Worm (Caenorhabditis elegans) whole organism, L4 larva: ENCODE data around the gene fbxl-3.

ENCODE experiments used
- F26F4.8 ChIP-seq: fragments of 200-800 bp; sonication (Bioruptor generic); conservative IDR thresholded peaks from 2 replicates; pipeline ENCODE4 v1.3.6; 2022; ENCODE audit warnings: missing genetic modification characterization, missing compliant biosample characterization
- F44E2.7 ChIP-seq: fragments of 200-800 bp; sonication (Bioruptor generic); IDR thresholded peaks from 2 replicates; pipeline ENCODE4 v2.1.2; 2022; ENCODE audit warnings: missing genetic modification characterization, missing compliant biosample characterization
- F49E8.2 ChIP-seq: sonication (generic microtip); optimal IDR thresholded peaks from 2 replicates; lab custom pipeline; 2016; ENCODE audit warnings: missing compliant biosample characterization, mild to moderate bottlenecking, missing genetic modification characterization, borderline replicate concordance
- T20F7.1 ChIP-seq: fragments of 200-800 bp; sonication (Bioruptor generic); optimal IDR thresholded peaks from 2 replicates; lab custom pipeline; 2018; ENCODE audit warnings: mild to moderate bottlenecking, missing genetic modification characterization, missing compliant biosample characterization
- Y48G9A.11 ChIP-seq: fragments of 200-800 bp; sonication (Bioruptor generic); IDR thresholded peaks from 2 replicates; pipeline ENCODE4 v1.3.6; 2022; ENCODE audit warnings: missing genetic modification reagents, missing genetic modification characterization, missing compliant biosample characterization
- Y75B8A.6 ChIP-seq: fragments of 200-800 bp; sonication (Bioruptor generic); IDR thresholded peaks from 2 replicates; pipeline ENCODE4 v1.3.6; 2022; ENCODE audit warnings: missing genetic modification reagents, missing genetic modification characterization, missing compliant biosample characterization
- aha-1 ChIP-seq: fragments of 150-350 bp; peaks from one replicate; lab custom pipeline; 2014; ENCODE audit warnings: missing biosample characterization, missing genetic modification characterization
- ama-1 ChIP-seq: fragments of 150-350 bp; optimal IDR thresholded peaks from 2 replicates; lab custom pipeline; 2014; ENCODE audit warnings: inconsistent platforms, mixed read lengths
- arid-1 ChIP-seq: fragments of 200-800 bp; sonication (Bioruptor generic); conservative IDR thresholded peaks from 2 replicates; pipeline ENCODE4 v1.3.6; 2022; ENCODE audit warnings: missing genetic modification reagents, missing genetic modification characterization, missing compliant biosample characterization
- ceh-32 ChIP-seq: sonication (generic microtip); optimal IDR thresholded peaks from 2 replicates; lab custom pipeline; 2016; ENCODE audit warnings: mild to moderate bottlenecking, missing genetic modification characterization, missing compliant biosample characterization; ENCODE audit not compliant: poor library complexity
- daf-16 ChIP-seq, 3 experiments: sonication (generic microtip); optimal IDR thresholded peaks; 2 replicates each; lab custom pipeline; 2016 to 2017; ENCODE audit warnings: missing genetic modification characterization in 3 of 3, missing genetic modification reagents in 3 of 3, mild to moderate bottlenecking in 2 of 3, missing compliant biosample characterization in 2 of 3, missing biosample characterization in 1 of 3, moderate library complexity in 1 of 3
- dmd-8 ChIP-seq: fragments of 200-800 bp; sonication (Bioruptor generic); IDR thresholded peaks from 2 replicates; pipeline ENCODE4 v1.3.6; 2022; ENCODE audit warnings: missing genetic modification characterization, missing compliant biosample characterization
- egl-27 ChIP-seq: sonication (generic microtip); optimal IDR thresholded peaks from 3 replicates; lab custom pipeline; 2017; ENCODE audit warnings: missing biosample characterization, missing genetic modification reagents, missing genetic modification characterization
- fkh-10 ChIP-seq: fragments of 150-350 bp; optimal IDR thresholded peaks from 2 replicates; lab custom pipeline; 2014; ENCODE audit warnings: missing biosample characterization, missing genetic modification reagents, missing genetic modification characterization
- fos-1 ChIP-seq: fragments of 150-350 bp; optimal IDR thresholded peaks from 2 replicates; lab custom pipeline; 2014; ENCODE audit warnings: missing biosample characterization, missing genetic modification characterization
- hlh-11 ChIP-seq: fragments of 200-800 bp; sonication (Bioruptor generic); optimal IDR thresholded peaks from 2 replicates; lab custom pipeline; 2018; ENCODE audit warnings: mild to moderate bottlenecking, missing genetic modification characterization, missing compliant biosample characterization
- hlh-30 ChIP-seq: sonication (generic microtip); optimal IDR thresholded peaks from 2 replicates; lab custom pipeline; 2017; ENCODE audit warnings: antibody characterized with exemption, mild to moderate bottlenecking, missing genetic modification characterization, missing compliant biosample characterization; ENCODE audit not compliant: insufficient read depth
- hmg-1.1 ChIP-seq: fragments of 200-800 bp; sonication (Bioruptor generic); IDR thresholded peaks from 2 replicates; pipeline ENCODE4 v1.3.6; 2022; ENCODE audit warnings: missing genetic modification reagents, missing genetic modification characterization, missing compliant biosample characterization
- jun-1 ChIP-seq: fragments of 150-350 bp; optimal IDR thresholded peaks from 2 replicates; lab custom pipeline; 2014; ENCODE audit warnings: missing biosample characterization, missing genetic modification reagents, missing genetic modification characterization
- lim-7 ChIP-seq: fragments of 200-800 bp; sonication (Bioruptor generic); IDR thresholded peaks from 2 replicates; pipeline ENCODE4 v1.3.6; 2022; ENCODE audit warnings: missing genetic modification characterization, missing compliant biosample characterization
- lin-1 ChIP-seq: fragments of 200-800 bp; sonication (Bioruptor generic); IDR thresholded peaks from 2 replicates; pipeline ENCODE4 v1.3.6; 2022; ENCODE audit warnings: missing genetic modification reagents, missing genetic modification characterization, missing compliant biosample characterization
- lin-13 ChIP-seq: fragments of 150-350 bp; optimal IDR thresholded peaks from 2 replicates; lab custom pipeline; 2014; ENCODE audit warnings: missing biosample characterization, missing genetic modification reagents, missing genetic modification characterization
- lin-15B ChIP-seq: fragments of 150-350 bp; sonication (generic microtip); optimal IDR thresholded peaks from 3 replicates; lab custom pipeline; 2014; ENCODE audit warnings: missing biosample characterization, missing genetic modification characterization
- lin-38 ChIP-seq: fragments of 200-800 bp; sonication (Bioruptor generic); IDR thresholded peaks from 2 replicates; pipeline ENCODE4 v1.3.6; 2022; ENCODE audit warnings: missing genetic modification reagents, missing genetic modification characterization, missing compliant biosample characterization
- lin-39 ChIP-seq: fragments of 150-350 bp; optimal IDR thresholded peaks from 2 replicates; lab custom pipeline; 2014; ENCODE audit warnings: missing biosample characterization, missing genetic modification reagents, missing genetic modification characterization
- lsy-2 ChIP-seq, 2 experiments: fragments of 150-350 bp in 1 of 2; sonication (generic microtip) in 1 of 2; optimal IDR thresholded peaks; 2 replicates each; lab custom pipeline; 2014 to 2017; ENCODE audit warnings: missing biosample characterization in 2 of 2, missing genetic modification characterization in 2 of 2
- madf-5 ChIP-seq, 2 experiments: fragments of 200-800 bp; sonication (Bioruptor generic); IDR thresholded peaks; 2 replicates each; pipeline ENCODE4 v1.3.6; 2022; ENCODE audit warnings: missing compliant biosample characterization in 2 of 2, missing genetic modification characterization in 2 of 2
- mdl-1 ChIP-seq, 2 experiments: fragments of 150-350 bp in 1 of 2; sonication (generic microtip) in 1 of 2; optimal IDR thresholded peaks; 2 replicates each; lab custom pipeline; 2014 to 2017; ENCODE audit warnings: missing biosample characterization in 2 of 2, missing genetic modification characterization in 2 of 2
- mdt-29 ChIP-seq: fragments of 200-800 bp; sonication (Bioruptor generic); IDR thresholded peaks from 2 replicates; pipeline ENCODE4 v1.3.6; 2022; ENCODE audit warnings: missing genetic modification reagents, missing genetic modification characterization, missing compliant biosample characterization
- mxl-2 ChIP-seq: fragments of 200-800 bp; sonication (Bioruptor generic); conservative IDR thresholded peaks from 2 replicates; pipeline ENCODE4 v1.3.6; 2022; ENCODE audit warnings: missing genetic modification reagents, missing genetic modification characterization, missing compliant biosample characterization
- nhr-10 ChIP-seq: fragments of 150-350 bp; optimal IDR thresholded peaks from 2 replicates; lab custom pipeline; 2014; ENCODE audit warnings: missing biosample characterization, missing genetic modification characterization
- nhr-102 ChIP-seq: sonication (generic microtip); optimal IDR thresholded peaks from 2 replicates; lab custom pipeline; 2016; ENCODE audit warnings: mild to moderate bottlenecking, missing genetic modification characterization, moderate library complexity, missing compliant biosample characterization
- nhr-11 ChIP-seq: fragments of 150-350 bp; optimal IDR thresholded peaks from 2 replicates; lab custom pipeline; 2014; ENCODE audit warnings: missing biosample characterization, missing genetic modification characterization
- nhr-111 ChIP-seq: fragments of 200-800 bp; sonication (Bioruptor generic); optimal IDR thresholded peaks from 2 replicates; lab custom pipeline; 2018; ENCODE audit warnings: mild to moderate bottlenecking, missing genetic modification characterization, missing compliant biosample characterization
- nhr-28 ChIP-seq: fragments of 150-350 bp; optimal IDR thresholded peaks from 2 replicates; lab custom pipeline; 2014; ENCODE audit warnings: missing biosample characterization, missing genetic modification characterization
- nhr-6 ChIP-seq: fragments of 150-350 bp; optimal IDR thresholded peaks from 2 replicates; lab custom pipeline; 2014; ENCODE audit warnings: missing biosample characterization, missing genetic modification characterization
- nhr-76 ChIP-seq: fragments of 150-350 bp; optimal IDR thresholded peaks from 2 replicates; lab custom pipeline; 2014; ENCODE audit warnings: missing biosample characterization, missing genetic modification characterization
- snpc-4 ChIP-seq: fragments of 150-350 bp; optimal IDR thresholded peaks from 2 replicates; lab custom pipeline; 2014; ENCODE audit warnings: missing biosample characterization, missing genetic modification characterization
- tag-97 ChIP-seq: fragments of 200-800 bp; sonication (Bioruptor generic); IDR thresholded peaks from 2 replicates; pipeline ENCODE4 v1.3.6; 2022; ENCODE audit warnings: missing genetic modification characterization, missing compliant biosample characterization
- unc-130 ChIP-seq: sonication (generic microtip); optimal IDR thresholded peaks from 2 replicates; lab custom pipeline; 2016; ENCODE audit warnings: missing genetic modification reagents, missing genetic modification characterization, missing compliant biosample characterization
- unc-39 ChIP-seq: sonication (generic microtip); optimal IDR thresholded peaks from 2 replicates; lab custom pipeline; 2017; ENCODE audit warnings: missing biosample characterization, missing genetic modification characterization
- unc-62 ChIP-seq, 3 experiments: fragments of 150-350 bp in 1 of 3; sonication (generic microtip); optimal IDR thresholded peaks in 2 of 3; peaks in 1 of 3; 1 replicate in 1 of 3; 2 replicates in 2 of 3; lab custom pipeline; 2014 to 2017; ENCODE audit warnings: missing biosample characterization in 3 of 3, missing genetic modification characterization in 3 of 3, missing genetic modification reagents in 3 of 3, missing genotype in 1 of 3
- zag-1 ChIP-seq: fragments of 150-350 bp; optimal IDR thresholded peaks from 2 replicates; lab custom pipeline; 2014; ENCODE audit warnings: missing biosample characterization, missing genetic modification characterization
- zip-2 ChIP-seq: fragments of 150-350 bp; optimal IDR thresholded peaks from 2 replicates; lab custom pipeline; 2014; ENCODE audit warnings: missing biosample characterization, missing genetic modification characterization

The fbxl-3 gene

ce11 chrII:5379614-5380077 is 19.1 kb downstream of the fbxl-3 start, which contains the start of gene pkc-3 (continued):
- TF ChIP-seq F44E2.7 (GFP tag; lab: Robert Waterston, UW) (no peak), lim-7 (no peak), ceh-32 (tag; lab: Kevin White, UChicago) (no peak), T20F7.1 (GFP tag; lab: Kevin White, UChicago) (peak; percentile 76), nhr-102 (tag; lab: Kevin White, UChicago) (peak; percentile 59), nhr-6 (tag; lab: Kevin White, UChicago) (peak; percentile 93), nhr-10 (tag; lab: Kevin White, UChicago) (peak; percentile 11), nhr-76 (tag; lab: Kevin White, UChicago) (no peak), nhr-11 (tag; lab: Kevin White, UChicago) (peak; percentile 47)

ce11 chrII:5378239-5378521 is 20.5 kb downstream of the fbxl-3 start:
- TF ChIP-seq tag-97 (no peak), hlh-11 (tag; lab: Kevin White, UChicago) (peak; percentile 1), F26F4.8 (no peak), lim-7 (no peak), fkh-10 (no peak), dmd-8 (GFP tag; lab: Robert Waterston, UW) (no peak), fos-1 (no peak), snpc-4 (tag; lab: Kevin White, UChicago) (no peak), unc-62 (GFP tag; optimal IDR thresholded peaks at IDR 0.05 in 1 of 2; lab: Kevin White, UChicago) (peak in 1 of 2 experiments; percentile 49), unc-62 (tag; optimal IDR thresholded peaks at IDR 0.05; lab: Kevin White, UChicago) (no peak), Y75B8A.6 (no peak), zip-2 (no peak), lin-1 (GFP tag; lab: Robert Waterston, UW) (no peak), daf-16 (GFP tag; optimal IDR thresholded peaks at IDR 0.05; lab: Kevin White, UChicago) (no peak), daf-16 (tag; optimal IDR thresholded peaks at IDR 0.05; lab: Kevin White, UChicago) (no peak), ama-1 (lab: Kevin White, UChicago) (no peak), mxl-2 (GFP tag; lab: Robert Waterston, UW) (no peak), jun-1 (tag; lab: Kevin White, UChicago) (no peak), ceh-32 (tag; lab: Kevin White, UChicago) (no peak), madf-5 (GFP tag; IDR thresholded peaks at IDR 0.05; lab: Robert Waterston, UW) (no peak), lin-15B (tag; lab: Kevin White, UChicago) (no peak), egl-27 (no peak), lin-13 (no peak), unc-39 (no peak), zag-1 (tag; lab: Kevin White, UChicago) (no peak), nhr-28 (tag; lab: Kevin White, UChicago) (peak; percentile 44), lsy-2 (tag; optimal IDR thresholded peaks at IDR 0.05; lab: Kevin White, UChicago) (peak in 1 of 2 experiments; percentile 11), lin-39 (tag; lab: Kevin White, UChicago) (no peak), hlh-30 (peak; percentile 50), mdt-29 (GFP tag; lab: Robert Waterston, UW) (no peak), nhr-11 (tag; lab: Kevin White, UChicago) (no peak)

ce11 chrII:5377467-5378238 is 21.0 kb downstream of the fbxl-3 start, which contains the start of gene prdx-2:
Gene prdx-2 (plus strand): TSS chrII:5378195.
- no peak for TF ChIP-seq arid-1
- no peak for TF ChIP-seq nhr-111 (GFP tag; lab: Kevin White, UChicago)
- peak; percentile 58; the same call in 1 of the 2 replicates for TF ChIP-seq lin-38 (GFP tag; lab: Robert Waterston, UW)
- TF ChIP-seq hmg-1.1: 0 out of 2 replicates have a peak, but pooled peaks have one; percentile 30
- no peak for TF ChIP-seq daf-16 (GFP tag; optimal IDR thresholded peaks at IDR 0.05; lab: Kevin White, UChicago)
- peak; percentile 32 for TF ChIP-seq daf-16 (tag; optimal IDR thresholded peaks at IDR 0.05; lab: Kevin White, UChicago)
- TF ChIP-seq F49E8.2 (tag; lab: Kevin White, UChicago): peak; percentile 18
- peak; percentile 58; the same call in 1 of the 2 replicates for TF ChIP-seq Y48G9A.11
- TF ChIP-seq lsy-2 (tag; optimal IDR thresholded peaks at IDR 0.05; lab: Kevin White, UChicago): peak in 1 of 2 experiments; percentile 45
- peak in 1 of 2 experiments; percentile 98 for TF ChIP-seq unc-62 (GFP tag; optimal IDR thresholded peaks at IDR 0.05 in 1 of 2; lab: Kevin White, UChicago)
- TF ChIP-seq unc-62 (tag; optimal IDR thresholded peaks at IDR 0.05; lab: Kevin White, UChicago): no peak
- peak; percentile 22 for TF ChIP-seq aha-1
- TF ChIP-seq mdl-1 (tag; optimal IDR thresholded peaks at IDR 0.05; lab: Kevin White, UChicago): no peak
- TF ChIP-seq unc-130: peak; percentile 56
